Worm (Caenorhabditis elegans) whole organism, L4 larva: ENCODE results near the gene M28.4.

Source experiments
- dve-1 ChIP-seq: sonication (generic microtip); optimal IDR thresholded peaks from 2 replicates; lab custom pipeline; 2017; ENCODE audit warnings: antibody characterized with exemption, mild to moderate bottlenecking, missing genetic modification characterization, missing compliant biosample characterization; ENCODE audit not compliant: insufficient read depth
- madf-9 ChIP-seq: fragments of 200-800 bp; sonication (Bioruptor generic); conservative IDR thresholded peaks from 2 replicates; pipeline ENCODE4 v1.3.6; 2022; ENCODE audit warnings: missing genetic modification reagents, missing genetic modification characterization, missing compliant biosample characterization
- mdl-1 ChIP-seq, 2 experiments: fragments of 150-350 bp in 1 of 2; sonication (generic microtip) in 1 of 2; optimal IDR thresholded peaks; 2 replicates each; lab custom pipeline; 2014 to 2017; ENCODE audit warnings: missing biosample characterization in 2 of 2, missing genetic modification characterization in 2 of 2
- snpc-4 ChIP-seq: fragments of 150-350 bp; optimal IDR thresholded peaks from 2 replicates; lab custom pipeline; 2014; ENCODE audit warnings: missing biosample characterization, missing genetic modification characterization

- TF ChIP-seq snpc-4 (no peak), mdl-1 (tag; optimal IDR thresholded peaks at IDR 0.05; lab: Kevin White, UChicago) (no peak), dve-1 (no peak), madf-9 (GFP tag; lab: Robert Waterston, UW) (no peak)
These were observed 39.9 kb upstream of the M28.4 start for ce11 chrII:10603560-10603959.
